Fruit fly (Drosophila melanogaster) whole organism, prepupa: ENCODE results near the gene Nrg.
A peak's percentile ranks its signal among the peaks of the same experiment; 100 is the strongest.

ENCODE experiments used
- Blimp-1 ChIP-seq: fragments of 200-800 bp; sonication (Bioruptor generic); optimal IDR thresholded peaks from 3 replicates; lab custom pipeline; 2017; ENCODE audit warnings: missing biosample characterization, missing genetic modification characterization, mild to moderate bottlenecking, moderate library complexity, missing genetic modification reagents
- CG10631 ChIP-seq: fragments of 200-800 bp; sonication (Bioruptor generic); optimal IDR thresholded peaks from 2 replicates; lab custom pipeline; 2016; ENCODE audit warnings: missing biosample characterization, missing genetic modification characterization
- CG10669 ChIP-seq: fragments of 200-800 bp; sonication (Bioruptor generic); optimal IDR thresholded peaks from 3 replicates; lab custom pipeline; 2018; ENCODE audit warnings: missing biosample characterization, mild to moderate bottlenecking, missing genetic modification characterization, moderate library complexity
- CG11294 ChIP-seq: fragments of 200-800 bp; sonication (Bioruptor generic); IDR thresholded peaks from 2 replicates; pipeline ENCODE4 v1.3.6; 2022; ENCODE audit warnings: missing biosample characterization, missing genetic modification characterization
- CG11762 ChIP-seq: fragments of 200-800 bp; sonication (Bioruptor generic); optimal IDR thresholded peaks from 3 replicates; lab custom pipeline; 2016; ENCODE audit warnings: missing biosample characterization, missing genetic modification characterization; ENCODE audit not compliant: insufficient read depth
- CG11902 ChIP-seq: fragments of 200-800 bp; sonication (Bioruptor generic); optimal IDR thresholded peaks from 3 replicates; lab custom pipeline; 2016; ENCODE audit warnings: missing biosample characterization, missing genetic modification characterization
- CG15336 ChIP-seq: fragments of 200-800 bp; sonication (Bioruptor generic); IDR thresholded peaks from 2 replicates; pipeline ENCODE4 v1.3.6; 2022; ENCODE audit warnings: missing biosample characterization, missing genetic modification characterization
- CG1621 ChIP-seq: fragments of 200-800 bp; sonication (Bioruptor generic); optimal IDR thresholded peaks from 3 replicates; lab custom pipeline; 2018; ENCODE audit warnings: missing biosample characterization, mild to moderate bottlenecking, missing genetic modification characterization
- CG16779 ChIP-seq: fragments of 200-800 bp; sonication (Bioruptor generic); optimal IDR thresholded peaks from 3 replicates; lab custom pipeline; 2017; ENCODE audit warnings: missing biosample characterization, mild to moderate bottlenecking, missing genetic modification characterization
- CG3032 ChIP-seq: fragments of 200-800 bp; optimal IDR thresholded peaks from 2 replicates; lab custom pipeline; 2019; ENCODE audit warnings: missing biosample characterization, mild to moderate bottlenecking, missing genetic modification characterization, moderate library complexity
- CG31627 ChIP-seq: fragments of 200-800 bp; sonication (Bioruptor generic); optimal IDR thresholded peaks from 3 replicates; lab custom pipeline; 2016; ENCODE audit warnings: missing biosample characterization, missing genetic modification characterization
- CG3919 ChIP-seq: fragments of 200-800 bp; sonication (Bioruptor generic); optimal IDR thresholded peaks from 3 replicates; lab custom pipeline; 2016; ENCODE audit warnings: missing biosample characterization, missing genetic modification characterization
- CG4318 ChIP-seq: fragments of 200-800 bp; sonication (Bioruptor generic); optimal IDR thresholded peaks from 3 replicates; lab custom pipeline; 2017; ENCODE audit warnings: missing biosample characterization, mild to moderate bottlenecking, missing genetic modification characterization
- CG6276 ChIP-seq: fragments of 200-800 bp; sonication (Bioruptor generic); optimal IDR thresholded peaks from 2 replicates; lab custom pipeline; 2017; ENCODE audit warnings: missing biosample characterization, mild to moderate bottlenecking, missing genetic modification characterization
- CG6854 ChIP-seq: fragments of 200-800 bp; sonication (Bioruptor generic); optimal IDR thresholded peaks from 2 replicates; lab custom pipeline; 2017; ENCODE audit warnings: missing biosample characterization, mild to moderate bottlenecking, missing genetic modification characterization
- CG7368 ChIP-seq: fragments of 200-800 bp; sonication (Bioruptor generic); optimal IDR thresholded peaks from 3 replicates; lab custom pipeline; 2016; ENCODE audit warnings: missing biosample characterization, missing genetic modification characterization
- CG8319 ChIP-seq: fragments of 200-800 bp; sonication (Bioruptor generic); optimal IDR thresholded peaks from 3 replicates; lab custom pipeline; 2016; ENCODE audit warnings: missing biosample characterization, missing genetic modification characterization
- CG8632 ChIP-seq: fragments of 200-800 bp; sonication (Bioruptor generic); optimal IDR thresholded peaks from 3 replicates; lab custom pipeline; 2016; ENCODE audit warnings: missing biosample characterization, missing genetic modification characterization
- CG9139 ChIP-seq: fragments of 200-800 bp; sonication (Bioruptor generic); optimal IDR thresholded peaks from 3 replicates; lab custom pipeline; 2017; ENCODE audit warnings: missing biosample characterization, mild to moderate bottlenecking, missing genetic modification characterization
- Eip75B ChIP-seq: fragments of 200-800 bp; sonication (Bioruptor generic); optimal IDR thresholded peaks from 3 replicates; lab custom pipeline; 2016; ENCODE audit warnings: missing biosample characterization, missing genetic modification characterization
- Eip93F ChIP-seq: fragments of 200-800 bp; sonication (Bioruptor generic); optimal IDR thresholded peaks from 2 replicates; lab custom pipeline; 2016; ENCODE audit warnings: missing biosample characterization, mild to moderate bottlenecking, missing genetic modification characterization
- Ets96B ChIP-seq: fragments of 200-800 bp; optimal IDR thresholded peaks from 2 replicates; lab custom pipeline; 2019; ENCODE audit warnings: missing biosample characterization, mild to moderate bottlenecking, missing genetic modification characterization, moderate library complexity
- Hr39 ChIP-seq: fragments of 200-800 bp; sonication (Bioruptor generic); optimal IDR thresholded peaks from 2 replicates; lab custom pipeline; 2016; ENCODE audit warnings: missing biosample characterization, missing genetic modification characterization
- Hr4 ChIP-seq: fragments of 200-800 bp; sonication (Bioruptor generic); optimal IDR thresholded peaks from 3 replicates; lab custom pipeline; 2016; ENCODE audit warnings: missing biosample characterization, missing genetic modification characterization
- Lpt ChIP-seq: fragments of 200-800 bp; sonication (Bioruptor generic); optimal IDR thresholded peaks from 3 replicates; lab custom pipeline; 2016; ENCODE audit warnings: missing biosample characterization, missing genetic modification characterization
- OdsH ChIP-seq: fragments of 200-800 bp; sonication (Bioruptor generic); optimal IDR thresholded peaks from 3 replicates; lab custom pipeline; 2016; ENCODE audit warnings: missing biosample characterization, missing genetic modification characterization
- Smox ChIP-seq: fragments of 200-800 bp; sonication (Bioruptor generic); optimal IDR thresholded peaks from 3 replicates; lab custom pipeline; 2016; ENCODE audit warnings: missing biosample characterization, missing genetic modification characterization
- Sox102F ChIP-seq: fragments of 200-800 bp; sonication (Bioruptor generic); optimal IDR thresholded peaks from 2 replicates; lab custom pipeline; 2016; ENCODE audit warnings: missing biosample characterization, mild to moderate bottlenecking, missing genetic modification characterization
- Sox14 ChIP-seq: fragments of 200-800 bp; sonication (Bioruptor generic); optimal IDR thresholded peaks from 3 replicates; lab custom pipeline; 2016; ENCODE audit warnings: missing biosample characterization, missing genetic modification characterization
- achi ChIP-seq: fragments of 200-800 bp; sonication (Bioruptor generic); optimal IDR thresholded peaks from 3 replicates; lab custom pipeline; 2016; ENCODE audit warnings: missing biosample characterization, missing genetic modification characterization
- acj6 ChIP-seq: fragments of 200-800 bp; sonication (Bioruptor generic); optimal IDR thresholded peaks from 3 replicates; lab custom pipeline; 2016; ENCODE audit warnings: missing biosample characterization, missing genetic modification characterization
- cyc ChIP-seq: fragments of 200-800 bp; sonication (Bioruptor generic); optimal IDR thresholded peaks from 3 replicates; lab custom pipeline; 2016; ENCODE audit warnings: missing biosample characterization, missing genetic modification characterization
- dac ChIP-seq: fragments of 200-800 bp; sonication (Bioruptor generic); optimal IDR thresholded peaks from 2 replicates; lab custom pipeline; 2017; ENCODE audit warnings: missing biosample characterization, mild to moderate bottlenecking, missing genetic modification characterization
- dsx ChIP-seq: fragments of 200-800 bp; optimal IDR thresholded peaks from 3 replicates; lab custom pipeline; 2019; ENCODE audit warnings: missing biosample characterization, mild to moderate bottlenecking, missing genetic modification characterization, moderate library complexity; ENCODE audit not compliant: poor library complexity, severe bottlenecking
- eg ChIP-seq: fragments of 200-800 bp; sonication (Bioruptor generic); IDR thresholded peaks from 3 replicates; pipeline ENCODE4 v1.3.6; 2022; ENCODE audit warnings: missing biosample characterization, missing genetic modification characterization
- esn ChIP-seq: fragments of 200-800 bp; sonication (Bioruptor generic); optimal IDR thresholded peaks from 2 replicates; lab custom pipeline; 2016; ENCODE audit warnings: missing biosample characterization, mild to moderate bottlenecking, missing genetic modification characterization, moderate library complexity
- fd85E ChIP-seq: fragments of 200-800 bp; sonication (Bioruptor generic); optimal IDR thresholded peaks from 3 replicates; lab custom pipeline; 2016; ENCODE audit warnings: missing biosample characterization, missing genetic modification characterization
- fkh ChIP-seq: fragments of 200-800 bp; sonication (Bioruptor generic); optimal IDR thresholded peaks from 3 replicates; lab custom pipeline; 2017; ENCODE audit warnings: missing biosample characterization, mild to moderate bottlenecking, missing genetic modification characterization, moderate library complexity
- lz ChIP-seq: fragments of 200-800 bp; sonication (Bioruptor generic); optimal IDR thresholded peaks from 3 replicates; lab custom pipeline; 2016; ENCODE audit warnings: missing biosample characterization, missing genetic modification characterization
- spab ChIP-seq: fragments of 200-800 bp; sonication (Bioruptor generic); optimal IDR thresholded peaks from 2 replicates; lab custom pipeline; 2017; ENCODE audit warnings: missing biosample characterization, mild to moderate bottlenecking, missing genetic modification characterization, missing genetic modification reagents
- svp ChIP-seq: fragments of 200-800 bp; sonication (Bioruptor generic); peaks from one replicate; lab custom pipeline; 2016; ENCODE audit warnings: missing biosample characterization, missing genetic modification characterization
- topi ChIP-seq: fragments of 200-800 bp; sonication (Bioruptor generic); optimal IDR thresholded peaks from 3 replicates; lab custom pipeline; 2016; ENCODE audit warnings: missing biosample characterization, missing genetic modification characterization
- vri ChIP-seq: fragments of 200-800 bp; sonication (Bioruptor generic); optimal IDR thresholded peaks from 3 replicates; lab custom pipeline; 2016; ENCODE audit warnings: missing biosample characterization, mild to moderate bottlenecking, missing genetic modification characterization

Nrg gene

dm6 chrX:8560087-8560999 is 43.2 kb downstream of the Nrg start, which contains the start of the genes CG12112 and Trf4-1 (continued):
- TF ChIP-seq cyc (GFP tag; lab: Kevin White, UChicago) (peak; percentile 26), Sox14 (GFP tag; lab: Kevin White, UChicago) (no peak), CG4318 (no peak), Lpt (GFP tag; lab: Kevin White, UChicago) (no peak), fd85E (GFP tag; lab: Kevin White, UChicago) (no peak), CG1621 (tag; lab: Kevin White, UChicago) (no peak), CG3919 (GFP tag; lab: Kevin White, UChicago) (peak; percentile 14), CG3032 (tag; lab: Kevin White, UChicago) (peak; percentile 2), Eip93F (GFP tag; lab: Kevin White, UChicago) (peak; percentile 3), CG8319 (GFP tag; lab: Kevin White, UChicago) (no peak), CG16779 (no peak), acj6 (GFP tag; lab: Kevin White, UChicago) (peak; percentile 37), CG10631 (GFP tag; lab: Kevin White, UChicago) (no peak), svp (GFP tag; lab: Kevin White, UChicago) (peak; percentile 68), Hr4 (peak; percentile 34), eg (GFP tag; lab: Robert Waterston, UW) (peak; percentile 21; the same call in 1 of the 3 replicates), CG11902 (GFP tag; lab: Kevin White, UChicago) (no peak), Smox (GFP tag; lab: Kevin White, UChicago) (peak; percentile 52)

- TF ChIP-seq acj6 (GFP tag; lab: Kevin White, UChicago) = peak; percentile 23
- peak; percentile 61 for TF ChIP-seq Sox14 (GFP tag; lab: Kevin White, UChicago)
- no peak for TF ChIP-seq dsx
- TF ChIP-seq esn (GFP tag; lab: Kevin White, UChicago) = peak; percentile 48
- TF ChIP-seq CG8632 (GFP tag; lab: Kevin White, UChicago) = peak; percentile 12
- no peak for TF ChIP-seq CG4318
- TF ChIP-seq Eip93F (GFP tag; lab: Kevin White, UChicago) = peak; percentile 36
- TF ChIP-seq CG10669 (GFP tag; lab: Kevin White, UChicago) = peak; percentile 20
- TF ChIP-seq topi (GFP tag; lab: Kevin White, UChicago) = peak; percentile 51
- TF ChIP-seq CG6854 (GFP tag; lab: Kevin White, UChicago) = no peak
- TF ChIP-seq Ets96B (tag; lab: Kevin White, UChicago) = no peak
- TF ChIP-seq svp (GFP tag; lab: Kevin White, UChicago) = peak; percentile 71
- TF ChIP-seq CG6276 (GFP tag; lab: Kevin White, UChicago) = peak; percentile 51
- TF ChIP-seq CG8319 (GFP tag; lab: Kevin White, UChicago) = no peak
- no peak for TF ChIP-seq Lpt (GFP tag; lab: Kevin White, UChicago)
- TF ChIP-seq CG15336 (GFP tag; lab: Robert Waterston, UW) = peak; percentile 67
- TF ChIP-seq CG11902 (GFP tag; lab: Kevin White, UChicago) = no peak
- TF ChIP-seq Hr4 = no peak
- no peak; the same call in 1 of the 2 replicates for TF ChIP-seq CG11294 (GFP tag; lab: Robert Waterston, UW)
- peak; percentile 37 for TF ChIP-seq CG31627 (GFP tag; lab: Kevin White, UChicago)
- peak; percentile 46 for TF ChIP-seq OdsH
- TF ChIP-seq CG7368 (GFP tag; lab: Kevin White, UChicago) = peak; percentile 46
- peak; percentile 49 for TF ChIP-seq Hr39
- TF ChIP-seq vri = peak; percentile 81
- peak; percentile 80 for TF ChIP-seq fkh (GFP tag; lab: Kevin White, UChicago)
- no peak for TF ChIP-seq CG11762 (GFP tag; lab: Kevin White, UChicago)
- TF ChIP-seq eg (GFP tag; lab: Robert Waterston, UW) = peak; percentile 75
- peak; percentile 54 for TF ChIP-seq Sox102F (GFP tag; lab: Kevin White, UChicago)
- peak; percentile 45 for TF ChIP-seq achi (GFP tag; lab: Kevin White, UChicago)
- no peak for TF ChIP-seq spab (GFP tag; lab: Kevin White, UChicago)
- peak; percentile 53 for TF ChIP-seq lz
- no peak for TF ChIP-seq dac
- peak; percentile 28 for TF ChIP-seq Eip75B (GFP tag; lab: Kevin White, UChicago)
- TF ChIP-seq Blimp-1 (GFP tag; lab: Kevin White, UChicago) = peak; percentile 52
- TF ChIP-seq CG9139 = no peak
- no peak for TF ChIP-seq CG3032 (tag; lab: Kevin White, UChicago)
These were observed 44.5 kb downstream of the Nrg start for dm6 chrX:8561404-8562397.
